Fruit fly (Drosophila melanogaster) whole organism, embryonic: ENCODE results near the gene Acp63F.

Experiments used
- ATbp ChIP-seq: fragments of 200-800 bp; sonication (Bioruptor generic); optimal IDR thresholded peaks from 2 replicates; lab custom pipeline; 2017; ENCODE audit warnings: missing biosample characterization, mild to moderate bottlenecking, missing genetic modification characterization, missing genetic modification reagents
- Abd-B ChIP-seq: fragments of 200-800 bp; sonication (Bioruptor generic); optimal IDR thresholded peaks from 2 replicates; lab custom pipeline; 2018; ENCODE audit warnings: missing biosample characterization, mild to moderate bottlenecking, missing genetic modification characterization, moderate library complexity
- Awh ChIP-seq: fragments of 200-800 bp; sonication (Bioruptor generic); IDR thresholded peaks from 2 replicates; pipeline ENCODE4, ENCODE4 v1.3.6; 2022; ENCODE audit warnings: missing biosample characterization, missing genetic modification characterization
- CG11560 ChIP-seq: fragments of 200-800 bp; sonication (Bioruptor generic); IDR thresholded peaks from 3 replicates; pipeline ENCODE4 v1.3.6; 2022; ENCODE audit warnings: missing biosample characterization, missing genetic modification characterization
- CG11723 ChIP-seq: fragments of 200-800 bp; sonication (Bioruptor generic); optimal IDR thresholded peaks from 2 replicates; lab custom pipeline; 2017; ENCODE audit warnings: missing biosample characterization, mild to moderate bottlenecking, missing genetic modification characterization
- CG1233 ChIP-seq: fragments of 200-800 bp; sonication (Bioruptor generic); optimal IDR thresholded peaks from 4 replicates; lab custom pipeline; 2018; ENCODE audit warnings: missing biosample characterization, mild to moderate bottlenecking, missing genetic modification characterization
- CG12659 ChIP-seq: fragments of 200-800 bp; sonication (Bioruptor generic); optimal IDR thresholded peaks from 3 replicates; lab custom pipeline; 2017; ENCODE audit warnings: mild to moderate bottlenecking, missing biosample characterization, missing genetic modification reagents, missing genetic modification characterization
- CG13287 ChIP-seq: fragments of 200-800 bp; sonication (Bioruptor generic); IDR thresholded peaks from 2 replicates; pipeline ENCODE4 v1.3.6; 2022; ENCODE audit warnings: missing biosample characterization, missing genetic modification characterization; ENCODE audit not compliant: partially characterized antibody
- CG1603 ChIP-seq: fragments of 200-800 bp; sonication (Bioruptor generic); optimal IDR thresholded peaks from 2 replicates; lab custom pipeline; 2019; ENCODE audit warnings: missing biosample characterization, mild to moderate bottlenecking, missing genetic modification characterization, moderate library complexity
- CG18619 ChIP-seq: fragments of 200-800 bp; sonication (Bioruptor generic); optimal IDR thresholded peaks from 3 replicates; lab custom pipeline; 2017; ENCODE audit warnings: missing biosample characterization, mild to moderate bottlenecking, missing genetic modification characterization
- CG2120 ChIP-seq: fragments of 200-800 bp; sonication (Bioruptor generic); optimal IDR thresholded peaks from 3 replicates; lab custom pipeline; 2016; ENCODE audit warnings: missing biosample characterization, missing genetic modification characterization
- CG2199 ChIP-seq: fragments of 200-800 bp; sonication (Bioruptor generic); IDR thresholded peaks from 3 replicates; pipeline ENCODE4 v1.3.6; 2022; ENCODE audit warnings: missing biosample characterization, missing genetic modification characterization
- CG2678 ChIP-seq: fragments of 200-800 bp; sonication (Bioruptor generic); optimal IDR thresholded peaks from 3 replicates; lab custom pipeline; 2019; ENCODE audit warnings: missing biosample characterization, mild to moderate bottlenecking, missing genetic modification characterization, moderate library complexity
- CG32767 ChIP-seq: fragments of 200-800 bp; sonication (Bioruptor generic); IDR thresholded peaks from 2 replicates; pipeline ENCODE4 v1.3.6; 2022; ENCODE audit warnings: missing biosample characterization, missing genetic modification characterization
- CG4730 ChIP-seq: fragments of 200-800 bp; sonication (Bioruptor generic); IDR thresholded peaks from 2 replicates; pipeline ENCODE4 v1.3.6; 2022; ENCODE audit warnings: missing biosample characterization, missing genetic modification characterization
- CG6175 ChIP-seq: fragments of 200-800 bp; sonication (Bioruptor generic); IDR thresholded peaks from 3 replicates; pipeline ENCODE4 v1.3.6; 2022; ENCODE audit warnings: missing biosample characterization, missing genetic modification characterization
- CG6254 ChIP-seq: fragments of 200-800 bp; sonication (Bioruptor generic); optimal IDR thresholded peaks from 3 replicates; lab custom pipeline; 2017; ENCODE audit warnings: mild to moderate bottlenecking, missing biosample characterization, missing genetic modification reagents, missing genetic modification characterization
- CG6689 ChIP-seq: fragments of 200-800 bp; sonication (Bioruptor generic); IDR thresholded peaks from 2 replicates; pipeline ENCODE4 v1.3.6; 2022; ENCODE audit warnings: missing biosample characterization, missing genetic modification characterization
- CG8388 ChIP-seq: fragments of 200-800 bp; sonication (Bioruptor generic); optimal IDR thresholded peaks from 2 replicates; lab custom pipeline; 2019; ENCODE audit warnings: missing biosample characterization, mild to moderate bottlenecking, missing genetic modification characterization, moderate library complexity
- CG9876 ChIP-seq: fragments of 200-800 bp; sonication (Bioruptor generic); optimal IDR thresholded peaks from 2 replicates; lab custom pipeline; 2016; ENCODE audit warnings: missing biosample characterization, missing genetic modification characterization
- Gug ChIP-seq: fragments of 200-800 bp; sonication (Bioruptor generic); IDR thresholded peaks from 4 replicates; pipeline ENCODE4 v1.3.6; 2022; ENCODE audit warnings: missing biosample characterization, missing genetic modification characterization
- H15 ChIP-seq: fragments of 200-800 bp; sonication (Bioruptor generic); IDR thresholded peaks from 3 replicates; pipeline ENCODE4 v1.3.6; 2022; ENCODE audit warnings: missing biosample characterization, missing genetic modification characterization
- HLH3B ChIP-seq: fragments of 200-800 bp; sonication (Bioruptor generic); IDR thresholded peaks from 2 replicates; pipeline ENCODE4 v1.3.6; 2022; ENCODE audit warnings: missing biosample characterization, missing genetic modification characterization
- MESR4 ChIP-seq: fragments of 200-800 bp; sonication (Bioruptor generic); optimal IDR thresholded peaks from 2 replicates; lab custom pipeline; 2018; ENCODE audit warnings: missing biosample characterization, mild to moderate bottlenecking, missing genetic modification characterization, moderate library complexity
- Max ChIP-seq: fragments of 200-800 bp; sonication (Bioruptor generic); optimal IDR thresholded peaks from 2 replicates; lab custom pipeline; 2016; ENCODE audit warnings: missing biosample characterization, mild to moderate bottlenecking, missing genetic modification characterization
- Nf-YA ChIP-seq: fragments of 200-800 bp; sonication (Bioruptor generic); IDR thresholded peaks from 2 replicates; pipeline ENCODE4 v1.3.6; 2022; ENCODE audit warnings: missing biosample characterization, missing genetic modification characterization
- Oli ChIP-seq: fragments of 200-800 bp; sonication (Bioruptor generic); optimal IDR thresholded peaks from 2 replicates; lab custom pipeline; 2018; ENCODE audit warnings: missing biosample characterization, mild to moderate bottlenecking, missing genetic modification characterization, moderate library complexity
- Trl ChIP-seq, 3 experiments: fragments of >200 bp in 2 of 3; fragments of 200-800 bp in 1 of 3; sonication (Bioruptor generic) in 1 of 3; optimal IDR thresholded peaks; 2 replicates in 1 of 3; 3 replicates in 2 of 3; lab custom pipeline; 2016 to 2017; ENCODE audit warnings: missing biosample characterization in 1 of 3, missing genetic modification characterization in 1 of 3
- az2 ChIP-seq: fragments of 200-800 bp; sonication (Bioruptor generic); optimal IDR thresholded peaks from 3 replicates; lab custom pipeline; 2016; ENCODE audit warnings: missing biosample characterization, missing genetic modification characterization
- bsh ChIP-seq, 2 experiments: fragments of 200-800 bp; sonication (Bioruptor generic); optimal IDR thresholded peaks; 2 replicates each; lab custom pipeline; 2017 to 2018; ENCODE audit warnings: mild to moderate bottlenecking in 2 of 2, missing biosample characterization in 2 of 2, missing genetic modification characterization in 2 of 2, moderate library complexity in 1 of 2
- caup ChIP-seq: fragments of 200-800 bp; sonication (Bioruptor generic); optimal IDR thresholded peaks from 3 replicates; lab custom pipeline; 2017; ENCODE audit warnings: missing biosample characterization, mild to moderate bottlenecking, missing genetic modification characterization, moderate library complexity; ENCODE audit not compliant: severe bottlenecking
- cwo ChIP-seq: fragments of 200-800 bp; sonication (Bioruptor generic); optimal IDR thresholded peaks from 3 replicates; lab custom pipeline; 2017; ENCODE audit warnings: missing biosample characterization, missing genetic modification characterization, mild to moderate bottlenecking, moderate library complexity, missing genetic modification reagents
- dm ChIP-seq: fragments of 200-800 bp; sonication (Bioruptor generic); optimal IDR thresholded peaks from 3 replicates; lab custom pipeline; 2016; ENCODE audit warnings: missing biosample characterization, missing genetic modification characterization
- dysf ChIP-seq: fragments of 200-800 bp; sonication (Bioruptor generic); IDR thresholded peaks from 3 replicates; pipeline ENCODE4 v1.3.6; 2022; ENCODE audit warnings: missing biosample characterization, missing genetic modification characterization
- emc ChIP-seq: fragments of 200-800 bp; sonication (Bioruptor generic); optimal IDR thresholded peaks from 2 replicates; lab custom pipeline; 2016; ENCODE audit warnings: missing biosample characterization, missing genetic modification characterization
- fd64A ChIP-seq: fragments of 200-800 bp; sonication (Bioruptor generic); optimal IDR thresholded peaks from 3 replicates; lab custom pipeline; 2018; ENCODE audit warnings: missing biosample characterization, mild to moderate bottlenecking, missing genetic modification characterization
- gem ChIP-seq: fragments of 200-800 bp; sonication (Bioruptor generic); optimal IDR thresholded peaks from 2 replicates; lab custom pipeline; 2019; ENCODE audit warnings: missing biosample characterization, mild to moderate bottlenecking, missing genetic modification characterization, moderate library complexity
- hb ChIP-seq: fragments of 200-800 bp; sonication (Bioruptor generic); IDR thresholded peaks from 3 replicates; pipeline ENCODE4 v1.3.6; 2022; ENCODE audit warnings: missing biosample characterization, missing genetic modification characterization; ENCODE audit not compliant: partially characterized antibody
- lmd ChIP-seq: fragments of 200-800 bp; sonication (Bioruptor generic); IDR thresholded peaks from 2 replicates; pipeline ENCODE4 v1.3.6; 2022; ENCODE audit warnings: missing biosample characterization, missing genetic modification characterization
- lola ChIP-seq, 3 experiments: fragments of >200 bp in 2 of 3; fragments of 200-800 bp in 1 of 3; sonication (Bioruptor generic) in 1 of 3; optimal IDR thresholded peaks; 2 replicates each; lab custom pipeline; 2017 to 2019; ENCODE audit warnings: missing biosample characterization in 3 of 3, missing genetic modification characterization in 3 of 3, mild to moderate bottlenecking in 1 of 3, moderate library complexity in 1 of 3
- mam ChIP-seq: fragments of 200-800 bp; sonication (Bioruptor generic); optimal IDR thresholded peaks from 3 replicates; lab custom pipeline; 2016; ENCODE audit warnings: missing biosample characterization, missing genetic modification characterization
- nmo ChIP-seq: fragments of 200-800 bp; sonication (Bioruptor generic); optimal IDR thresholded peaks from 2 replicates; lab custom pipeline; 2018; ENCODE audit warnings: missing biosample characterization, mild to moderate bottlenecking, missing genetic modification characterization, moderate library complexity
- onecut ChIP-seq: fragments of 200-800 bp; sonication (Bioruptor generic); IDR thresholded peaks from 2 replicates; pipeline ENCODE4 v1.3.6; 2022; ENCODE audit warnings: missing biosample characterization, missing genetic modification characterization
- org-1 ChIP-seq: fragments of 200-800 bp; sonication (Bioruptor generic); optimal IDR thresholded peaks from 2 replicates; lab custom pipeline; 2017; ENCODE audit warnings: missing biosample characterization, missing genetic modification characterization
- repo ChIP-seq: fragments of 200-800 bp; sonication (Bioruptor generic); optimal IDR thresholded peaks from 2 replicates; lab custom pipeline; 2016; ENCODE audit warnings: missing biosample characterization, missing genetic modification characterization
- salm ChIP-seq: fragments of 200-800 bp; sonication (Bioruptor generic); optimal IDR thresholded peaks from 2 replicates; lab custom pipeline; 2018; ENCODE audit warnings: missing biosample characterization, mild to moderate bottlenecking, missing genetic modification characterization
- sisA ChIP-seq: fragments of 200-800 bp; sonication (Bioruptor generic); IDR thresholded peaks from 2 replicates; pipeline ENCODE4 v1.3.6; 2022; ENCODE audit warnings: missing biosample characterization, missing genetic modification characterization
- vfl ChIP-seq: fragments of 200-800 bp; sonication (Bioruptor generic); optimal IDR thresholded peaks from 2 replicates; lab custom pipeline; 2016; ENCODE audit warnings: missing biosample characterization, missing genetic modification characterization

Gene Acp63F

dm6 chr3L:3786344-3787076 lies 29.6 kb downstream of the Acp63F start (continued):
- TF ChIP-seq CG2199 (GFP tag; lab: Robert Waterston, UW) (peak; percentile 90; the same call in 2 of the 3 replicates), dysf (GFP tag; lab: Robert Waterston, UW) (peak; percentile 59; the same call in 2 of the 3 replicates), CG6689 (peak; percentile 58; the same call in 1 of the 2 replicates), Awh (GFP tag; lab: Robert Waterston, UW) (peak; percentile 46; the same call in 1 of the 2 replicates), CG9876 (GFP tag; lab: Kevin White, UChicago) (no peak), ATbp (GFP tag; lab: Kevin White, UChicago) (peak; percentile 43), mam (no peak), lola (GFP tag; optimal IDR thresholded peaks at IDR 0.05; lab: Kevin White, UChicago) (peak in 1 of 3 experiments; percentile 31), CG12659 (GFP tag; lab: Kevin White, UChicago) (peak; percentile 43), Oli (tag; lab: Kevin White, UChicago) (peak; percentile 65), bsh (GFP tag; optimal IDR thresholded peaks at IDR 0.05; lab: Kevin White, UChicago) (peak in 1 of 2 experiments; percentile 76), fd64A (GFP tag; lab: Kevin White, UChicago) (no peak), CG6254 (GFP tag; lab: Kevin White, UChicago) (no peak), CG11723 (GFP tag; lab: Kevin White, UChicago) (no peak), nmo (peak; percentile 62), Gug (GFP tag; lab: Robert Waterston, UW) (no peak), HLH3B (GFP tag; lab: Robert Waterston, UW) (peak; percentile 62; the same call in 1 of the 2 replicates), CG4730 (GFP tag; lab: Robert Waterston, UW) (peak; percentile 52), CG6175 (GFP tag; lab: Robert Waterston, UW) (peak; percentile 44; the same call in 1 of the 3 replicates), CG13287 (GFP tag; lab: Robert Waterston, UW) (no peak), CG2678 (peak; percentile 71), Nf-YA (GFP tag; lab: Robert Waterston, UW) (peak; percentile 50; the same call in 1 of the 2 replicates), onecut (no peak), az2 (peak; percentile 40), Max (GFP tag; lab: Kevin White, UChicago) (no peak), H15 (GFP tag; lab: Robert Waterston, UW) (0 out of 3 replicates have a peak, but pooled peaks have one; percentile 19), lmd (peak; percentile 54), CG11560 (no peak), gem (tag; lab: Kevin White, UChicago) (peak; percentile 82), salm (tag; lab: Kevin White, UChicago) (peak; percentile 57), repo (no peak), emc (GFP tag; lab: Kevin White, UChicago) (no peak), caup (no peak), CG1233 (GFP tag; lab: Kevin White, UChicago) (peak; percentile 34), CG2120 (GFP tag; lab: Kevin White, UChicago) (peak; percentile 30), org-1 (peak; percentile 13), MESR4 (GFP tag; lab: Kevin White, UChicago) (no peak), CG18619 (GFP tag; lab: Kevin White, UChicago) (peak; percentile 11), dm (GFP tag; lab: Kevin White, UChicago) (no peak), CG1603 (no peak), cwo (GFP tag; lab: Kevin White, UChicago) (peak; percentile 3), Trl (optimal IDR thresholded peaks at IDR 0.05; lab: Kevin White, UChicago) (no peak), Trl (GFP tag; optimal IDR thresholded peaks at IDR 0.05; lab: Kevin White, UChicago) (no peak), sisA (GFP tag; lab: Robert Waterston, UW) (peak; percentile 65; the same call in 1 of the 2 replicates), vfl (GFP tag; lab: Kevin White, UChicago) (no peak), CG32767 (GFP tag; lab: Robert Waterston, UW) (peak; percentile 51; the same call in 1 of the 2 replicates), CG8388 (GFP tag; lab: Kevin White, UChicago) (peak; percentile 71), hb (GFP tag; lab: Robert Waterston, UW) (no peak), Abd-B (GFP tag; lab: Kevin White, UChicago) (no peak)
